Worm (Caenorhabditis elegans) whole organism, L1 larva: ENCODE measurements around the gene R151.10.

ENCODE experiments used
- C04F5.9 ChIP-seq: sonication (generic microtip); optimal IDR thresholded peaks from 2 replicates; lab custom pipeline; 2016; ENCODE audit warnings: missing genetic modification characterization, missing compliant biosample characterization
- C16A3.4 ChIP-seq: fragments of 150-350 bp; optimal IDR thresholded peaks from 2 replicates; lab custom pipeline; 2014; ENCODE audit warnings: missing biosample characterization, missing genetic modification characterization
- Y116A8C.19 ChIP-seq: sonication (generic microtip); optimal IDR thresholded peaks from 2 replicates; lab custom pipeline; 2016; ENCODE audit warnings: missing compliant biosample characterization, missing genetic modification characterization, borderline replicate concordance
- aha-1 ChIP-seq: fragments of 150-350 bp; optimal IDR thresholded peaks from 2 replicates; lab custom pipeline; 2014; ENCODE audit warnings: missing biosample characterization, missing genetic modification characterization
- alr-1 ChIP-seq: fragments of 200-800 bp; sonication (Bioruptor generic); optimal IDR thresholded peaks from 2 replicates; lab custom pipeline; 2018; ENCODE audit warnings: borderline replicate concordance, mild to moderate bottlenecking, missing genetic modification characterization, missing compliant biosample characterization
- aly-2 ChIP-seq: fragments of 150-350 bp; optimal IDR thresholded peaks from 2 replicates; lab custom pipeline; 2014; ENCODE audit warnings: missing biosample characterization, missing genetic modification characterization
- ama-1 ChIP-seq: fragments of 150-350 bp; optimal IDR thresholded peaks from 2 replicates; lab custom pipeline; 2014
- blmp-1 ChIP-seq: fragments of 150-350 bp; optimal IDR thresholded peaks from 2 replicates; lab custom pipeline; 2014; ENCODE audit warnings: missing biosample characterization, missing genetic modification characterization
- ceh-63 ChIP-seq: fragments of 200-800 bp; sonication (Bioruptor generic); optimal IDR thresholded peaks from 2 replicates; lab custom pipeline; 2018; ENCODE audit warnings: mild to moderate bottlenecking, missing genetic modification characterization, missing compliant biosample characterization
- ceh-88 ChIP-seq: fragments of 200-800 bp; sonication (Bioruptor generic); IDR thresholded peaks from 2 replicates; pipeline ENCODE4 v1.3.6; 2022; ENCODE audit warnings: missing genetic modification characterization, missing compliant biosample characterization
- ces-1 ChIP-seq: fragments of 150-350 bp; optimal IDR thresholded peaks from 2 replicates; lab custom pipeline; 2014; ENCODE audit warnings: missing biosample characterization, missing genetic modification reagents, missing genetic modification characterization
- dsc-1 ChIP-seq: sonication (generic microtip); optimal IDR thresholded peaks from 2 replicates; lab custom pipeline; 2016; ENCODE audit warnings: mild to moderate bottlenecking, missing genetic modification characterization, missing compliant biosample characterization
- elt-2 ChIP-seq: sonication (generic microtip); optimal IDR thresholded peaks from 2 replicates; lab custom pipeline; 2016; ENCODE audit warnings: missing genetic modification characterization, mild to moderate bottlenecking, inconsistent platforms, missing compliant biosample characterization, missing genetic modification reagents
- ets-5 ChIP-seq: fragments of 200-800 bp; sonication (Bioruptor generic); IDR thresholded peaks from 2 replicates; pipeline ENCODE4 v1.3.6; 2022; ENCODE audit warnings: missing genetic modification characterization, missing compliant biosample characterization
- fkh-10 ChIP-seq: sonication (generic microtip); optimal IDR thresholded peaks from 2 replicates; lab custom pipeline; 2017; ENCODE audit warnings: missing biosample characterization, missing genetic modification reagents, missing genetic modification characterization
- fkh-4 ChIP-seq: sonication (generic microtip); optimal IDR thresholded peaks from 2 replicates; lab custom pipeline; 2016; ENCODE audit warnings: missing compliant biosample characterization, missing genetic modification characterization, borderline replicate concordance
- grh-1 ChIP-seq: fragments of 200-800 bp; sonication (Bioruptor generic); IDR thresholded peaks from 2 replicates; pipeline ENCODE4 v1.3.6; 2022; ENCODE audit warnings: missing genetic modification reagents, missing genetic modification characterization, missing compliant biosample characterization
- irx-1 ChIP-seq: sonication (generic microtip); optimal IDR thresholded peaks from 2 replicates; lab custom pipeline; 2016; ENCODE audit warnings: missing genetic modification characterization, missing compliant biosample characterization
- jun-1 ChIP-seq: fragments of 150-350 bp; optimal IDR thresholded peaks from 2 replicates; lab custom pipeline; 2014; ENCODE audit warnings: missing biosample characterization, missing genetic modification reagents, missing genetic modification characterization
- lin-13 ChIP-seq: fragments of 150-350 bp; optimal IDR thresholded peaks from 2 replicates; lab custom pipeline; 2014; ENCODE audit warnings: missing biosample characterization, missing genetic modification reagents, missing genetic modification characterization
- lin-35 ChIP-seq, 2 experiments: fragments of 150-350 bp; optimal IDR thresholded peaks; 2 replicates each; lab custom pipeline; 2014; ENCODE audit warnings: missing biosample characterization in 2 of 2, missing genetic modification characterization in 2 of 2, missing genetic modification reagents in 2 of 2
- lin-39 ChIP-seq: fragments of 150-350 bp; optimal IDR thresholded peaks from 2 replicates; lab custom pipeline; 2014; ENCODE audit warnings: missing biosample characterization, missing genetic modification reagents, missing genetic modification characterization
- lir-3 ChIP-seq: sonication (generic microtip); optimal IDR thresholded peaks from 2 replicates; lab custom pipeline; 2016; ENCODE audit warnings: mild to moderate bottlenecking, missing genetic modification characterization, moderate library complexity, missing compliant biosample characterization; ENCODE audit not compliant: poor library complexity
- lsy-2 ChIP-seq, 2 experiments: fragments of 150-350 bp; optimal IDR thresholded peaks; 2 replicates each; lab custom pipeline; 2014; ENCODE audit warnings: missing biosample characterization in 2 of 2, missing genetic modification characterization in 2 of 2
- mab-9 ChIP-seq: fragments of 200-800 bp; sonication (Bioruptor generic); IDR thresholded peaks from 2 replicates; pipeline ENCODE4 v1.3.6; 2022; ENCODE audit warnings: missing genetic modification reagents, missing genetic modification characterization, missing compliant biosample characterization
- mdl-1 ChIP-seq, 2 experiments: fragments of 150-350 bp; optimal IDR thresholded peaks; 2 replicates each; lab custom pipeline; 2014 to 2017; ENCODE audit warnings: missing biosample characterization in 2 of 2, missing genetic modification characterization in 2 of 2, inconsistent platforms in 1 of 2
- mef-2 ChIP-seq: fragments of 150-350 bp; optimal IDR thresholded peaks from 2 replicates; lab custom pipeline; 2014; ENCODE audit warnings: missing biosample characterization, missing genetic modification characterization
- mep-1 ChIP-seq: fragments of 150-350 bp; optimal IDR thresholded peaks from 2 replicates; lab custom pipeline; 2014; ENCODE audit warnings: missing biosample characterization, missing genetic modification characterization
- nhr-11 ChIP-seq: fragments of 150-350 bp; optimal IDR thresholded peaks from 2 replicates; lab custom pipeline; 2014; ENCODE audit warnings: missing biosample characterization, missing genetic modification characterization
- nhr-19 ChIP-seq: fragments of 200-800 bp; sonication (Bioruptor generic); conservative IDR thresholded peaks from 2 replicates; pipeline ENCODE4 v1.3.6; 2022; ENCODE audit warnings: missing genetic modification characterization, missing compliant biosample characterization
- nhr-20 ChIP-seq: sonication (generic microtip); optimal IDR thresholded peaks from 2 replicates; lab custom pipeline; 2016; ENCODE audit warnings: mild to moderate bottlenecking, missing genetic modification characterization, missing compliant biosample characterization
- nhr-28 ChIP-seq: fragments of 150-350 bp; optimal IDR thresholded peaks from 2 replicates; lab custom pipeline; 2014; ENCODE audit warnings: missing biosample characterization, missing genetic modification characterization
- nhr-47 ChIP-seq: sonication (generic microtip); optimal IDR thresholded peaks from 2 replicates; lab custom pipeline; 2016; ENCODE audit warnings: mild to moderate bottlenecking, missing genetic modification characterization, moderate library complexity, missing compliant biosample characterization
- nhr-71 ChIP-seq: sonication (generic microtip); optimal IDR thresholded peaks from 2 replicates; lab custom pipeline; 2016; ENCODE audit warnings: mild to moderate bottlenecking, missing genetic modification characterization, moderate library complexity, missing compliant biosample characterization
- nhr-76 ChIP-seq: sonication (generic microtip); optimal IDR thresholded peaks from 2 replicates; lab custom pipeline; 2017; ENCODE audit warnings: missing biosample characterization, missing genetic modification characterization
- nhr-77 ChIP-seq: fragments of 150-350 bp; optimal IDR thresholded peaks from 2 replicates; lab custom pipeline; 2014; ENCODE audit warnings: missing biosample characterization, missing genetic modification characterization
- nhr-85 ChIP-seq: sonication (generic microtip); peaks from one replicate; lab custom pipeline; 2016; ENCODE audit warnings: missing genetic modification characterization, inconsistent platforms, missing compliant biosample characterization
- pax-3 ChIP-seq: fragments of 200-800 bp; sonication (Bioruptor generic); optimal IDR thresholded peaks from 2 replicates; lab custom pipeline; 2018; ENCODE audit warnings: mild to moderate bottlenecking, missing genetic modification characterization, moderate library complexity, missing compliant biosample characterization
- pqm-1 ChIP-seq: sonication (generic microtip); optimal IDR thresholded peaks from 3 replicates; lab custom pipeline; 2017; ENCODE audit warnings: missing biosample characterization, missing genetic modification characterization
- rnt-1 ChIP-seq: sonication (generic microtip); optimal IDR thresholded peaks from 2 replicates; lab custom pipeline; 2016; ENCODE audit warnings: mild to moderate bottlenecking, missing genetic modification characterization, moderate library complexity, missing compliant biosample characterization
- skn-1 ChIP-seq: fragments of 150-350 bp; optimal IDR thresholded peaks from 2 replicates; lab custom pipeline; 2014; ENCODE audit warnings: missing biosample characterization, missing genetic modification characterization
- snpc-4 ChIP-seq: fragments of 150-350 bp; optimal IDR thresholded peaks from 2 replicates; lab custom pipeline; 2014; ENCODE audit warnings: missing biosample characterization, missing genetic modification characterization
- sup-37 ChIP-seq: fragments of 200-800 bp; sonication (Bioruptor generic); optimal IDR thresholded peaks from 2 replicates; lab custom pipeline; 2018; ENCODE audit warnings: mild to moderate bottlenecking, missing genetic modification characterization, missing compliant biosample characterization
- unc-30 ChIP-seq: sonication (generic microtip); optimal IDR thresholded peaks from 2 replicates; lab custom pipeline; 2017; ENCODE audit warnings: missing biosample characterization, missing genetic modification characterization
- unc-62 ChIP-seq: fragments of 150-350 bp; optimal IDR thresholded peaks from 2 replicates; lab custom pipeline; 2014; ENCODE audit warnings: missing biosample characterization, missing genetic modification reagents, missing genetic modification characterization
- unc-98 ChIP-seq: fragments of 200-800 bp; sonication (Bioruptor generic); IDR thresholded peaks from 2 replicates; pipeline ENCODE4 v1.3.6; 2022; ENCODE audit warnings: missing genetic modification characterization, missing compliant biosample characterization
- xbp-1 ChIP-seq: sonication (generic microtip); optimal IDR thresholded peaks from 2 replicates; lab custom pipeline; 2016; ENCODE audit warnings: missing genetic modification characterization, missing compliant biosample characterization
- zag-1 ChIP-seq: fragments of 150-350 bp; optimal IDR thresholded peaks from 2 replicates; lab custom pipeline; 2014; ENCODE audit warnings: missing biosample characterization, missing genetic modification characterization
- zip-4 ChIP-seq: fragments of 200-800 bp; sonication (Bioruptor generic); optimal IDR thresholded peaks from 2 replicates; lab custom pipeline; 2018; ENCODE audit warnings: mild to moderate bottlenecking, missing genetic modification characterization, moderate library complexity, missing compliant biosample characterization
- ztf-11 ChIP-seq, 2 experiments: sonication (generic microtip); optimal IDR thresholded peaks; 2 replicates each; lab custom pipeline; 2016 to 2017; ENCODE audit warnings: missing genetic modification characterization in 2 of 2, missing biosample characterization in 1 of 2, missing compliant biosample characterization in 1 of 2
- ztf-4 ChIP-seq: fragments of 150-350 bp; optimal IDR thresholded peaks from 2 replicates; lab custom pipeline; 2014; ENCODE audit warnings: missing biosample characterization, missing genetic modification characterization

The R151.10 gene

DNA sequence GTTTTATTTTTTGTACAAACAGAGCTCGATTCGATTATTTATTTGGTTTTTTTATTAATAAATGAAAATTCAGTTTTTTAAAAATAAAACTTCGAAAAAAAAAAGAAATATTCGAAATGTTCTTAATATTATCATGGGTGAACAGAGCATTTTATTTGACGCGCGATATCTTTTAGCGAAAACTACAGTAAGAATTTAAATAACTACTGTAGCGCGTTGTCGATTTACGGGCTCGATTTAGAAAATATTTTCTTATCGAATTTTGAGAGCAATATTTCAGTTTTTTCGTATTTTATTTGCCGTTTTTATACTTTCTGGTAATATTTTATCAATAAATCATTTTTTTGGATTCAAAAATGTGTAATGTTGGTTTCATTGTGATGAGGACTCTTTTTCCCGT, 9.6 kb downstream of the R151.10 start:
- TF ChIP-seq sup-37 (GFP tag; lab: Kevin White, UChicago) (no peak), nhr-71 (tag; lab: Kevin White, UChicago) (peak; percentile 17), pax-3 (tag; lab: Kevin White, UChicago) (no peak), rnt-1 (tag; lab: Kevin White, UChicago) (no peak), lin-35 (GFP tag; optimal IDR thresholded peaks at IDR 0.05; lab: Kevin White, UChicago) (no peak)

DNA sequence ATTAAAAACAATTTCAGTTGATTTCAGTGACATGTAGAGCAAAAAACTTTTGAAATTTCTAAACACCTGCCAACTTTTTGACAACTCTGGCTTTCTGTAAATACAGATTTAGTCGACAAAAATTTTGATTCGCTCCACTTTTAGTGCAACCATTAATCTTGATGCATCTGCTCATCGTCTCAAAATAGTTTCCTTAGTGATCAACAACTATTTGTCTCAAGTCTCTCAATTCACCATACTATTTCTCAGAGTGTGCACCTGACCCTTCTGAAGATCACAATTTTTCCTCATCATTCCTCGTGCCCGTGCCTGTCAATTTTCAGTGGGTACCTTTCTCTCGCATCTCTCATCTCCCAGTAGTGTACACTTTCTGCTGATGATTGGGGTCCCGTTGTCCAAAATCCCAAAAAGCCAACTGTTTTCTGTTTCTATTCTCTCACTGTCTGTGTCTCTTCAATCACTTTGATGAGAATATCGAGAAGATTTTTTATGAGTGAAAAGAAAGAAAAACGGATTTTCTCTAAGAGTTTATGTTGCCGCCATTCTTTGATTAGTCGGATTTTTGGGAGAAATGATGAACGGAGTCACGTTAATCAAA, 13.7 kb downstream of the R151.10 start:
- no peak for TF ChIP-seq aha-1 (tag; lab: Kevin White, UChicago)
- no peak for TF ChIP-seq skn-1 (tag; lab: Kevin White, UChicago)
- TF ChIP-seq xbp-1, result peak; percentile 34
- TF ChIP-seq nhr-28 (tag; lab: Kevin White, UChicago), result no peak
- peak; percentile 76 to 80 for TF ChIP-seq lsy-2 (tag; optimal IDR thresholded peaks at IDR 0.05; lab: Kevin White, UChicago)
- TF ChIP-seq nhr-85 (tag; lab: Kevin White, UChicago), result no peak
- peak; percentile 28 for TF ChIP-seq C16A3.4 (tag; lab: Kevin White, UChicago)
- no peak for TF ChIP-seq ceh-63
- TF ChIP-seq unc-98 (GFP tag; lab: Robert Waterston, UW), result peak; percentile 67
- no peak for TF ChIP-seq zip-4 (GFP tag; lab: Kevin White, UChicago)
- TF ChIP-seq ets-5 (GFP tag; lab: Robert Waterston, UW), result no peak
- peak; percentile 71 for TF ChIP-seq ztf-4
- TF ChIP-seq Y116A8C.19 (tag; lab: Kevin White, UChicago), result no peak
- no peak for TF ChIP-seq jun-1 (tag; lab: Kevin White, UChicago)
- no peak for TF ChIP-seq unc-62 (GFP tag; lab: Kevin White, UChicago)
- peak; percentile 65 for TF ChIP-seq nhr-11 (tag; lab: Kevin White, UChicago)
- TF ChIP-seq elt-2, result no peak
- TF ChIP-seq unc-30, result no peak
- TF ChIP-seq ztf-11 (tag; optimal IDR thresholded peaks at IDR 0.05; lab: Kevin White, UChicago), result no peak
- TF ChIP-seq lin-13 (GFP tag; lab: Kevin White, UChicago), result peak; percentile 40
- peak; percentile 63 for TF ChIP-seq lin-39 (tag; lab: Kevin White, UChicago)
- peak in 1 of 2 experiments; percentile 14 for TF ChIP-seq mdl-1 (tag; optimal IDR thresholded peaks at IDR 0.05; lab: Kevin White, UChicago)
- peak in 1 of 2 experiments; percentile 6 for TF ChIP-seq lin-35 (GFP tag; optimal IDR thresholded peaks at IDR 0.05; lab: Kevin White, UChicago)
- no peak for TF ChIP-seq nhr-77 (tag; lab: Kevin White, UChicago)
- no peak for TF ChIP-seq ces-1
- TF ChIP-seq snpc-4, result no peak
- no peak for TF ChIP-seq grh-1 (GFP tag; lab: Robert Waterston, UW)
- no peak for TF ChIP-seq nhr-76 (tag; lab: Kevin White, UChicago)
- peak; percentile 63 for TF ChIP-seq mep-1 (tag; lab: Kevin White, UChicago)
- TF ChIP-seq dsc-1 (tag; lab: Kevin White, UChicago), result peak; percentile 43
- TF ChIP-seq fkh-4 (tag; lab: Kevin White, UChicago), result no peak
- no peak for TF ChIP-seq alr-1 (tag; lab: Kevin White, UChicago)
- TF ChIP-seq ama-1 (lab: Kevin White, UChicago), result no peak
- peak; percentile 79 for TF ChIP-seq nhr-19 (GFP tag; lab: Robert Waterston, UW)
- TF ChIP-seq nhr-20 (tag; lab: Kevin White, UChicago), result peak; percentile 77
- no peak for TF ChIP-seq fkh-10
- no peak for TF ChIP-seq irx-1 (tag; lab: Kevin White, UChicago)
- TF ChIP-seq lir-3 (tag; lab: Kevin White, UChicago), result peak; percentile 31
- TF ChIP-seq pqm-1, result no peak
- peak; percentile 39 for TF ChIP-seq nhr-47 (tag; lab: Kevin White, UChicago)
- TF ChIP-seq mab-9 (GFP tag; lab: Robert Waterston, UW), result no peak
- TF ChIP-seq zag-1, result no peak
- peak; percentile 74 for TF ChIP-seq blmp-1
- no peak for TF ChIP-seq aly-2 (tag; lab: Kevin White, UChicago)
- TF ChIP-seq ceh-88 (GFP tag; lab: Robert Waterston, UW), result no peak
- TF ChIP-seq nhr-71 (tag; lab: Kevin White, UChicago), result peak; percentile 94
- TF ChIP-seq C04F5.9 (tag; lab: Kevin White, UChicago), result no peak
- peak; percentile 54 for TF ChIP-seq mef-2 (tag; lab: Kevin White, UChicago)
